Worm (Caenorhabditis elegans) whole organism, L2 larva: ENCODE results near the gene oig-4.

ENCODE experiments used
- C34F6.9 ChIP-seq: fragments of 150-350 bp; optimal IDR thresholded peaks from 2 replicates; lab custom pipeline; 2014; ENCODE audit warnings: missing biosample characterization, missing genetic modification characterization
- F13H6.1 ChIP-seq: sonication (generic microtip); optimal IDR thresholded peaks from 2 replicates; lab custom pipeline; 2016; ENCODE audit warnings: missing genetic modification characterization, missing compliant biosample characterization
- R02D3.7 ChIP-seq: fragments of 150-350 bp; optimal IDR thresholded peaks from 2 replicates; lab custom pipeline; 2014; ENCODE audit warnings: missing biosample characterization, missing genetic modification characterization
- Y55F3AM.14 ChIP-seq: fragments of 200-800 bp; sonication (Bioruptor generic); optimal IDR thresholded peaks from 2 replicates; lab custom pipeline; 2018; ENCODE audit warnings: mild to moderate bottlenecking, missing genetic modification characterization, missing compliant biosample characterization
- ZK546.5 ChIP-seq: sonication (generic microtip); optimal IDR thresholded peaks from 2 replicates; lab custom pipeline; 2017; ENCODE audit warnings: missing biosample characterization, missing genetic modification characterization
- aly-2 ChIP-seq: fragments of 150-350 bp; optimal IDR thresholded peaks from 2 replicates; lab custom pipeline; 2014; ENCODE audit warnings: missing biosample characterization, missing genetic modification characterization
- ama-1 ChIP-seq: fragments of 150-350 bp; optimal IDR thresholded peaks from 2 replicates; lab custom pipeline; 2018; ENCODE audit warnings: inconsistent platforms
- blmp-1 ChIP-seq: sonication (generic microtip); optimal IDR thresholded peaks from 2 replicates; lab custom pipeline; 2017; ENCODE audit warnings: missing genetic modification characterization, mild to moderate bottlenecking, missing compliant biosample characterization, antibody characterized with exemption, moderate library complexity; ENCODE audit not compliant: insufficient read depth
- ceh-16 ChIP-seq: fragments of 150-350 bp; optimal IDR thresholded peaks from 2 replicates; lab custom pipeline; 2014; ENCODE audit warnings: missing biosample characterization, missing genetic modification characterization
- ceh-82 ChIP-seq: fragments of 150-350 bp; optimal IDR thresholded peaks from 2 replicates; lab custom pipeline; 2014; ENCODE audit warnings: missing biosample characterization, missing genetic modification characterization
- crh-2 ChIP-seq: sonication (generic microtip); optimal IDR thresholded peaks from 2 replicates; lab custom pipeline; 2017; ENCODE audit warnings: missing biosample characterization, missing genetic modification characterization
- dmd-4 ChIP-seq: sonication (generic microtip); optimal IDR thresholded peaks from 2 replicates; lab custom pipeline; 2017; ENCODE audit warnings: missing biosample characterization, missing genetic modification characterization
- egl-27 ChIP-seq: sonication (generic microtip); optimal IDR thresholded peaks from 3 replicates; lab custom pipeline; 2017; ENCODE audit warnings: missing biosample characterization, missing genetic modification reagents, missing genetic modification characterization
- elt-1 ChIP-seq: fragments of 150-350 bp; optimal IDR thresholded peaks from 2 replicates; lab custom pipeline; 2014; ENCODE audit warnings: missing biosample characterization, missing genetic modification characterization
- elt-3 ChIP-seq: sonication (generic microtip); optimal IDR thresholded peaks from 2 replicates; lab custom pipeline; 2017; ENCODE audit warnings: missing biosample characterization, missing genetic modification characterization
- fos-1 ChIP-seq: fragments of 150-350 bp; optimal IDR thresholded peaks from 2 replicates; lab custom pipeline; 2014; ENCODE audit warnings: missing biosample characterization, missing genetic modification characterization
- gmeb-1 ChIP-seq: fragments of 150-350 bp; optimal IDR thresholded peaks from 2 replicates; lab custom pipeline; 2014; ENCODE audit warnings: missing biosample characterization, missing genetic modification characterization
- lin-11 ChIP-seq: fragments of 150-350 bp; sonication (generic microtip); optimal IDR thresholded peaks from 2 replicates; lab custom pipeline; 2014; ENCODE audit warnings: missing biosample characterization, missing genetic modification characterization, inconsistent platforms, mixed read lengths
- lin-13 ChIP-seq: fragments of 150-350 bp; optimal IDR thresholded peaks from 2 replicates; lab custom pipeline; 2014; ENCODE audit warnings: missing biosample characterization, missing genetic modification reagents, missing genetic modification characterization
- lsy-2 ChIP-seq, 2 experiments: fragments of 150-350 bp in 1 of 2; sonication (generic microtip) in 1 of 2; optimal IDR thresholded peaks; 2 replicates each; lab custom pipeline; 2014 to 2017; ENCODE audit warnings: missing biosample characterization in 2 of 2, missing genetic modification characterization in 2 of 2
- mab-5 ChIP-seq: fragments of 150-350 bp; optimal IDR thresholded peaks from 2 replicates; lab custom pipeline; 2014; ENCODE audit warnings: missing biosample characterization, missing genetic modification characterization
- mdl-1 ChIP-seq, 2 experiments: fragments of 150-350 bp in 1 of 2; sonication (generic microtip) in 1 of 2; optimal IDR thresholded peaks; 2 replicates each; lab custom pipeline; 2017; ENCODE audit warnings: missing biosample characterization in 2 of 2, missing genetic modification characterization in 2 of 2
- nhr-10 ChIP-seq: sonication (generic microtip); optimal IDR thresholded peaks from 2 replicates; lab custom pipeline; 2017; ENCODE audit warnings: missing biosample characterization, missing genetic modification characterization
- nhr-11 ChIP-seq: fragments of 150-350 bp; optimal IDR thresholded peaks from 2 replicates; lab custom pipeline; 2014; ENCODE audit warnings: missing biosample characterization, missing genetic modification characterization
- nhr-129 ChIP-seq: fragments of 150-350 bp; optimal IDR thresholded peaks from 2 replicates; lab custom pipeline; 2014; ENCODE audit warnings: missing biosample characterization, missing genetic modification characterization
- nhr-21 ChIP-seq: fragments of 150-350 bp; optimal IDR thresholded peaks from 2 replicates; lab custom pipeline; 2014; ENCODE audit warnings: missing biosample characterization, missing genetic modification characterization
- nhr-23 ChIP-seq: fragments of 150-350 bp; optimal IDR thresholded peaks from 2 replicates; lab custom pipeline; 2014; ENCODE audit warnings: missing biosample characterization, missing genetic modification reagents, missing genetic modification characterization
- nhr-237 ChIP-seq: fragments of 150-350 bp; optimal IDR thresholded peaks from 2 replicates; lab custom pipeline; 2014; ENCODE audit warnings: missing biosample characterization, missing genetic modification characterization
- nhr-6 ChIP-seq: fragments of 150-350 bp; optimal IDR thresholded peaks from 2 replicates; lab custom pipeline; 2014; ENCODE audit warnings: missing biosample characterization, missing genetic modification characterization
- nhr-77 ChIP-seq: fragments of 150-350 bp; optimal IDR thresholded peaks from 2 replicates; lab custom pipeline; 2014; ENCODE audit warnings: missing biosample characterization, missing genetic modification characterization
- sem-4 ChIP-seq: fragments of 150-350 bp; optimal IDR thresholded peaks from 2 replicates; lab custom pipeline; 2014; ENCODE audit warnings: missing biosample characterization, missing genetic modification reagents, missing genetic modification characterization
- skn-1 ChIP-seq: sonication (generic microtip); optimal IDR thresholded peaks from 2 replicates; lab custom pipeline; 2017; ENCODE audit warnings: missing biosample characterization, missing genetic modification characterization
- sma-3 ChIP-seq: sonication (generic microtip); optimal IDR thresholded peaks from 2 replicates; lab custom pipeline; 2016; ENCODE audit warnings: missing genetic modification reagents, missing genetic modification characterization, missing compliant biosample characterization
- sma-9 ChIP-seq, 2 experiments: fragments of 150-350 bp in 1 of 2; sonication (generic microtip) in 1 of 2; optimal IDR thresholded peaks; 2 replicates each; lab custom pipeline; 2014 to 2016; ENCODE audit warnings: missing genetic modification characterization in 2 of 2, mild to moderate bottlenecking in 1 of 2, missing biosample characterization in 1 of 2, missing compliant biosample characterization in 1 of 2, missing genetic modification reagents in 1 of 2, moderate library complexity in 1 of 2
- snpc-4 ChIP-seq: fragments of 150-350 bp; optimal IDR thresholded peaks from 2 replicates; lab custom pipeline; 2014; ENCODE audit warnings: missing biosample characterization, missing genetic modification characterization
- unc-39 ChIP-seq: fragments of 150-350 bp; optimal IDR thresholded peaks from 2 replicates; lab custom pipeline; 2014; ENCODE audit warnings: missing biosample characterization, missing genetic modification characterization
- unc-55 ChIP-seq: fragments of 150-350 bp; sonication (generic microtip); optimal IDR thresholded peaks from 3 replicates; lab custom pipeline; 2014; ENCODE audit warnings: missing biosample characterization, missing genetic modification reagents, missing genetic modification characterization
- zag-1 ChIP-seq: fragments of 150-350 bp; optimal IDR thresholded peaks from 2 replicates; lab custom pipeline; 2014; ENCODE audit warnings: missing biosample characterization, missing genetic modification characterization
- ztf-11 ChIP-seq: sonication (generic microtip); optimal IDR thresholded peaks from 2 replicates; lab custom pipeline; 2017; ENCODE audit warnings: missing biosample characterization, missing genetic modification characterization
- ztf-4 ChIP-seq: fragments of 150-350 bp; optimal IDR thresholded peaks from 2 replicates; lab custom pipeline; 2014; ENCODE audit warnings: missing biosample characterization, missing genetic modification characterization

Gene oig-4

ce11 chrII:7642016-7642653 is 28.8 kb downstream of the oig-4 start:
- TF ChIP-seq sem-4 (peak; percentile 71), mab-5 (tag; lab: Kevin White, UChicago) (peak; percentile 67), aly-2 (no peak), lin-11 (tag; lab: Kevin White, UChicago) (peak; percentile 61), nhr-6 (peak; percentile 76), mdl-1 (tag; optimal IDR thresholded peaks at IDR 0.05; lab: Kevin White, UChicago) (peak; percentile 81 to 84), lsy-2 (tag; optimal IDR thresholded peaks at IDR 0.05; lab: Kevin White, UChicago) (peak; percentile 12 to 79), Y55F3AM.14 (GFP tag; lab: Kevin White, UChicago) (peak; percentile 64), snpc-4 (tag; lab: Kevin White, UChicago) (peak; percentile 53), ztf-4 (peak; percentile 32), ztf-11 (tag; lab: Kevin White, UChicago) (no peak), lin-13 (peak; percentile 33), nhr-129 (peak; percentile 87), nhr-21 (peak; percentile 6), egl-27 (tag; lab: Kevin White, UChicago) (peak; percentile 19), elt-3 (tag; lab: Kevin White, UChicago) (no peak), C34F6.9 (tag; lab: Kevin White, UChicago) (peak; percentile 83), sma-3 (GFP tag; lab: Kevin White, UChicago) (no peak), fos-1 (tag; lab: Kevin White, UChicago) (no peak), zag-1 (tag; lab: Kevin White, UChicago) (peak; percentile 89), ceh-16 (tag; lab: Kevin White, UChicago) (no peak), F13H6.1 (peak; percentile 96), elt-1 (tag; lab: Kevin White, UChicago) (no peak), R02D3.7 (tag; lab: Kevin White, UChicago) (no peak), ZK546.5 (no peak), nhr-10 (tag; lab: Kevin White, UChicago) (no peak), skn-1 (tag; lab: Kevin White, UChicago) (no peak), ceh-82 (tag; lab: Kevin White, UChicago) (peak; percentile 46), unc-39 (no peak), ama-1 (lab: Kevin White, UChicago) (no peak), dmd-4 (tag; lab: Kevin White, UChicago) (no peak), nhr-11 (tag; lab: Kevin White, UChicago) (no peak), nhr-237 (no peak), unc-55 (GFP tag; lab: Kevin White, UChicago) (peak; percentile 72), sma-9 (GFP tag; optimal IDR thresholded peaks at IDR 0.05; lab: Kevin White, UChicago) (peak; percentile 76), sma-9 (tag; optimal IDR thresholded peaks at IDR 0.05; lab: Kevin White, UChicago) (no peak), crh-2 (peak; percentile 71)

DNA sequence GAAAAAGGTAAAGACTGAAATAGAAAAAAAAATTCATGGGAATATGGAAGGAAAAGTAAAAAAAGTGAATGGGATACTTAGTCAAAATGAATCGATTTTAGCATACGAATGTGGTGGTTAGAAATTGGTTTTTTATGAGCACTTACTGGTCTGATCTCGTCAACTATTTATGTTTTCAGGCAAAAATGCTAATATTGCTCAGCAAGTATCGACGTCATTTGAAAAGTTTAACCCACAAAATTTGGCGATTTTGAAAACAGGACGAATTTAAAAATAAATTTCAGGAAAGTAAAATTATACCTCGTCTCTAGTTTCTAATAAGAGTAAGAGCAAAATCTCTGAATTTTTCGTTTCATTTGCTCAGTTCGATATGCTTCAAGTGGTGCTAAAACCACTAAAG is 29.9 kb downstream of the oig-4 start:
- TF ChIP-seq nhr-21 (no peak), mab-5 (tag; lab: Kevin White, UChicago) (peak; percentile 0)

DNA sequence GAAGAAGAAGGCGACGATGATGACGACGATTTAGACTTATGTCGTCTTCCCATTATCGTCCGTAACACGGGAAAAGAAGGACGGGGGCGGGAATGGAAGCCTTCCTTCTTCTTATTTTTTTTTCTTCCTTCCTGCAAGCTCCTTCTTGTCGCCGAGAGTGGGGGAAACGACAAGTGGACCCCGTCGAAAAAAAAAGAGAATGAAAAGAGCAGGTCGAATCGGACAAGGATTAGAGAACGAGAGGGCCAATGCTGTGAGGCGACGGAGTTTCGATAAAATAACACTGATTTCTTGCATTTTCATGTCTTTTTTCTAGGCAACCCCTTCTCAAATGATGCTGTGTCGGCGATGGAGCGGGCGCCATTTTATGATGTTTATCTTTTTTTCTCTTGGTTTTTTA is 37.8 kb downstream of the oig-4 start, which contains the start of gene pde-4:
Gene pde-4 (minus strand): TSS at position 76 of the 400 bp plus-strand sequence.
- TF ChIP-seq nhr-23 (tag; lab: Kevin White, UChicago) = no peak
- no peak for TF ChIP-seq gmeb-1 (tag; lab: Kevin White, UChicago)
- TF ChIP-seq unc-55 (GFP tag; lab: Kevin White, UChicago) = no peak
- TF ChIP-seq elt-3 (tag; lab: Kevin White, UChicago) = no peak
- no peak for TF ChIP-seq ama-1 (lab: Kevin White, UChicago)
- no peak for TF ChIP-seq nhr-10 (tag; lab: Kevin White, UChicago)
- no peak for TF ChIP-seq R02D3.7 (tag; lab: Kevin White, UChicago)
- TF ChIP-seq elt-1 (tag; lab: Kevin White, UChicago) = no peak
- no peak for TF ChIP-seq nhr-77 (tag; lab: Kevin White, UChicago)
- no peak for TF ChIP-seq ceh-82 (tag; lab: Kevin White, UChicago)
- TF ChIP-seq nhr-129 = no peak
- TF ChIP-seq blmp-1 (tag; lab: Kevin White, UChicago) = no peak
